Worm (Caenorhabditis elegans) whole organism, late embryonic: Measurements from ENCODE around the gene unc-18.

Source experiments
- F13H6.1 ChIP-seq: sonication (generic microtip); optimal IDR thresholded peaks from 2 replicates; lab custom pipeline; 2016; ENCODE audit warnings: missing genetic modification characterization, missing compliant biosample characterization
- ama-1 ChIP-seq: fragments of 150-350 bp; optimal IDR thresholded peaks from 2 replicates; lab custom pipeline; 2014
- dmd-4 ChIP-seq: sonication (generic microtip); optimal IDR thresholded peaks from 2 replicates; lab custom pipeline; 2016; ENCODE audit warnings: borderline replicate concordance, missing genetic modification characterization, missing compliant biosample characterization
- elt-2 ChIP-seq: sonication (generic microtip); optimal IDR thresholded peaks from 2 replicates; lab custom pipeline; 2016; ENCODE audit warnings: missing genetic modification reagents, missing genetic modification characterization, missing compliant biosample characterization
- eyg-1 ChIP-seq: sonication (generic microtip); optimal IDR thresholded peaks from 2 replicates; lab custom pipeline; 2016; ENCODE audit warnings: missing genotype, missing genetic modification characterization, missing compliant biosample characterization
- fkh-10 ChIP-seq: fragments of 150-350 bp; optimal IDR thresholded peaks from 2 replicates; lab custom pipeline; 2014; ENCODE audit warnings: missing biosample characterization, missing genetic modification reagents, missing genetic modification characterization
- lin-11 ChIP-seq: fragments of 200-800 bp; sonication (Bioruptor generic); optimal IDR thresholded peaks from 2 replicates; lab custom pipeline; 2018; ENCODE audit warnings: mild to moderate bottlenecking, missing genetic modification characterization, missing compliant biosample characterization
- nhr-11 ChIP-seq: fragments of 150-350 bp; optimal IDR thresholded peaks from 2 replicates; lab custom pipeline; 2014; ENCODE audit warnings: missing biosample characterization, missing genetic modification characterization
- odd-2 ChIP-seq: sonication (generic microtip); optimal IDR thresholded peaks from 2 replicates; lab custom pipeline; 2017; ENCODE audit warnings: antibody characterized with exemption, mild to moderate bottlenecking, missing genetic modification characterization, missing compliant biosample characterization
- tbx-2 ChIP-seq: sonication (generic microtip); optimal IDR thresholded peaks from 2 replicates; lab custom pipeline; 2016; ENCODE audit warnings: missing genetic modification characterization, missing compliant biosample characterization
- unc-55 ChIP-seq: sonication (generic microtip); optimal IDR thresholded peaks from 2 replicates; lab custom pipeline; 2017; ENCODE audit warnings: missing biosample characterization, missing genetic modification reagents, missing genetic modification characterization

- no peak for TF ChIP-seq odd-2 (tag; lab: Kevin White, UChicago)
- TF ChIP-seq dmd-4 (tag; lab: Kevin White, UChicago) = no peak
- no peak for TF ChIP-seq eyg-1 (tag; lab: Kevin White, UChicago)
- no peak for TF ChIP-seq lin-11 (tag; lab: Kevin White, UChicago)
- no peak for TF ChIP-seq tbx-2
- no peak for TF ChIP-seq unc-55
- no peak for TF ChIP-seq fkh-10 (GFP tag; lab: Kevin White, UChicago)
- no peak for TF ChIP-seq elt-2
- no peak for TF ChIP-seq ama-1 (lab: Kevin White, UChicago)
- no peak for TF ChIP-seq F13H6.1 (tag; lab: Kevin White, UChicago)
- no peak for TF ChIP-seq nhr-11
Measured at ce11 chrX:7655469-7656003, 27.2 kb upstream of the unc-18 start.
